Worm (Caenorhabditis elegans) whole organism, L2 larva: ENCODE data around the gene clec-240.

Experiments used
- C34F6.9 ChIP-seq: fragments of 150-350 bp; optimal IDR thresholded peaks from 2 replicates; lab custom pipeline; 2014; ENCODE audit warnings: missing biosample characterization, missing genetic modification characterization
- F13H6.1 ChIP-seq: sonication (generic microtip); optimal IDR thresholded peaks from 2 replicates; lab custom pipeline; 2016; ENCODE audit warnings: missing genetic modification characterization, missing compliant biosample characterization
- R02D3.7 ChIP-seq: fragments of 150-350 bp; optimal IDR thresholded peaks from 2 replicates; lab custom pipeline; 2014; ENCODE audit warnings: missing biosample characterization, missing genetic modification characterization
- Y55F3AM.14 ChIP-seq: fragments of 200-800 bp; sonication (Bioruptor generic); optimal IDR thresholded peaks from 2 replicates; lab custom pipeline; 2018; ENCODE audit warnings: mild to moderate bottlenecking, missing genetic modification characterization, missing compliant biosample characterization
- ZK546.5 ChIP-seq: sonication (generic microtip); optimal IDR thresholded peaks from 2 replicates; lab custom pipeline; 2017; ENCODE audit warnings: missing biosample characterization, missing genetic modification characterization
- alr-1 ChIP-seq: fragments of 150-350 bp; optimal IDR thresholded peaks from 2 replicates; lab custom pipeline; 2014; ENCODE audit warnings: missing biosample characterization, missing genetic modification characterization
- aly-2 ChIP-seq: fragments of 150-350 bp; optimal IDR thresholded peaks from 2 replicates; lab custom pipeline; 2014; ENCODE audit warnings: missing biosample characterization, missing genetic modification characterization
- ama-1 ChIP-seq: fragments of 150-350 bp; optimal IDR thresholded peaks from 2 replicates; lab custom pipeline; 2018; ENCODE audit warnings: inconsistent platforms
- blmp-1 ChIP-seq: sonication (generic microtip); optimal IDR thresholded peaks from 2 replicates; lab custom pipeline; 2017; ENCODE audit warnings: missing genetic modification characterization, mild to moderate bottlenecking, missing compliant biosample characterization, antibody characterized with exemption, moderate library complexity; ENCODE audit not compliant: insufficient read depth
- ceh-16 ChIP-seq: fragments of 150-350 bp; optimal IDR thresholded peaks from 2 replicates; lab custom pipeline; 2014; ENCODE audit warnings: missing biosample characterization, missing genetic modification characterization
- ceh-82 ChIP-seq: fragments of 150-350 bp; optimal IDR thresholded peaks from 2 replicates; lab custom pipeline; 2014; ENCODE audit warnings: missing biosample characterization, missing genetic modification characterization
- crh-2 ChIP-seq: sonication (generic microtip); optimal IDR thresholded peaks from 2 replicates; lab custom pipeline; 2017; ENCODE audit warnings: missing biosample characterization, missing genetic modification characterization
- dmd-4 ChIP-seq: sonication (generic microtip); optimal IDR thresholded peaks from 2 replicates; lab custom pipeline; 2017; ENCODE audit warnings: missing biosample characterization, missing genetic modification characterization
- egl-27 ChIP-seq: sonication (generic microtip); optimal IDR thresholded peaks from 3 replicates; lab custom pipeline; 2017; ENCODE audit warnings: missing biosample characterization, missing genetic modification reagents, missing genetic modification characterization
- elt-1 ChIP-seq: fragments of 150-350 bp; optimal IDR thresholded peaks from 2 replicates; lab custom pipeline; 2014; ENCODE audit warnings: missing biosample characterization, missing genetic modification characterization
- elt-3 ChIP-seq: sonication (generic microtip); optimal IDR thresholded peaks from 2 replicates; lab custom pipeline; 2017; ENCODE audit warnings: missing biosample characterization, missing genetic modification characterization
- fos-1 ChIP-seq: fragments of 150-350 bp; optimal IDR thresholded peaks from 2 replicates; lab custom pipeline; 2014; ENCODE audit warnings: missing biosample characterization, missing genetic modification characterization
- gmeb-1 ChIP-seq: fragments of 150-350 bp; optimal IDR thresholded peaks from 2 replicates; lab custom pipeline; 2014; ENCODE audit warnings: missing biosample characterization, missing genetic modification characterization
- lin-11 ChIP-seq: fragments of 150-350 bp; sonication (generic microtip); optimal IDR thresholded peaks from 2 replicates; lab custom pipeline; 2014; ENCODE audit warnings: missing biosample characterization, missing genetic modification characterization, inconsistent platforms, mixed read lengths
- lin-13 ChIP-seq: fragments of 150-350 bp; optimal IDR thresholded peaks from 2 replicates; lab custom pipeline; 2014; ENCODE audit warnings: missing biosample characterization, missing genetic modification reagents, missing genetic modification characterization
- lin-39 ChIP-seq: fragments of 150-350 bp; optimal IDR thresholded peaks from 2 replicates; lab custom pipeline; 2014; ENCODE audit warnings: missing biosample characterization, missing genetic modification reagents, missing genetic modification characterization
- lsy-2 ChIP-seq, 2 experiments: fragments of 150-350 bp in 1 of 2; sonication (generic microtip) in 1 of 2; optimal IDR thresholded peaks; 2 replicates each; lab custom pipeline; 2014 to 2017; ENCODE audit warnings: missing biosample characterization in 2 of 2, missing genetic modification characterization in 2 of 2
- mab-5 ChIP-seq: fragments of 150-350 bp; optimal IDR thresholded peaks from 2 replicates; lab custom pipeline; 2014; ENCODE audit warnings: missing biosample characterization, missing genetic modification characterization
- mbf-1 ChIP-seq: sonication (generic microtip); optimal IDR thresholded peaks from 2 replicates; lab custom pipeline; 2017; ENCODE audit warnings: missing biosample characterization, missing genetic modification characterization
- mdl-1 ChIP-seq, 2 experiments: fragments of 150-350 bp in 1 of 2; sonication (generic microtip) in 1 of 2; optimal IDR thresholded peaks; 2 replicates each; lab custom pipeline; 2017; ENCODE audit warnings: missing biosample characterization in 2 of 2, missing genetic modification characterization in 2 of 2
- nhr-10 ChIP-seq: sonication (generic microtip); optimal IDR thresholded peaks from 2 replicates; lab custom pipeline; 2017; ENCODE audit warnings: missing biosample characterization, missing genetic modification characterization
- nhr-11 ChIP-seq: fragments of 150-350 bp; optimal IDR thresholded peaks from 2 replicates; lab custom pipeline; 2014; ENCODE audit warnings: missing biosample characterization, missing genetic modification characterization
- nhr-12 ChIP-seq: fragments of 150-350 bp; optimal IDR thresholded peaks from 2 replicates; lab custom pipeline; 2014; ENCODE audit warnings: missing biosample characterization, missing genetic modification characterization
- nhr-129 ChIP-seq: fragments of 150-350 bp; optimal IDR thresholded peaks from 2 replicates; lab custom pipeline; 2014; ENCODE audit warnings: missing biosample characterization, missing genetic modification characterization
- nhr-21 ChIP-seq: fragments of 150-350 bp; optimal IDR thresholded peaks from 2 replicates; lab custom pipeline; 2014; ENCODE audit warnings: missing biosample characterization, missing genetic modification characterization
- nhr-23 ChIP-seq: fragments of 150-350 bp; optimal IDR thresholded peaks from 2 replicates; lab custom pipeline; 2014; ENCODE audit warnings: missing biosample characterization, missing genetic modification reagents, missing genetic modification characterization
- nhr-237 ChIP-seq: fragments of 150-350 bp; optimal IDR thresholded peaks from 2 replicates; lab custom pipeline; 2014; ENCODE audit warnings: missing biosample characterization, missing genetic modification characterization
- nhr-25 ChIP-seq: fragments of 150-350 bp; sonication (generic microtip); optimal IDR thresholded peaks from 3 replicates; lab custom pipeline; 2014; ENCODE audit warnings: missing biosample characterization, missing genetic modification characterization
- nhr-6 ChIP-seq: fragments of 150-350 bp; optimal IDR thresholded peaks from 2 replicates; lab custom pipeline; 2014; ENCODE audit warnings: missing biosample characterization, missing genetic modification characterization
- nhr-77 ChIP-seq: fragments of 150-350 bp; optimal IDR thresholded peaks from 2 replicates; lab custom pipeline; 2014; ENCODE audit warnings: missing biosample characterization, missing genetic modification characterization
- peb-1 ChIP-seq: fragments of 150-350 bp; optimal IDR thresholded peaks from 2 replicates; lab custom pipeline; 2014; ENCODE audit warnings: missing biosample characterization, missing genetic modification characterization
- sem-4 ChIP-seq: fragments of 150-350 bp; optimal IDR thresholded peaks from 2 replicates; lab custom pipeline; 2014; ENCODE audit warnings: missing biosample characterization, missing genetic modification reagents, missing genetic modification characterization
- skn-1 ChIP-seq: sonication (generic microtip); optimal IDR thresholded peaks from 2 replicates; lab custom pipeline; 2017; ENCODE audit warnings: missing biosample characterization, missing genetic modification characterization
- sma-3 ChIP-seq: sonication (generic microtip); optimal IDR thresholded peaks from 2 replicates; lab custom pipeline; 2016; ENCODE audit warnings: missing genetic modification reagents, missing genetic modification characterization, missing compliant biosample characterization
- sma-9 ChIP-seq, 2 experiments: fragments of 150-350 bp in 1 of 2; sonication (generic microtip) in 1 of 2; optimal IDR thresholded peaks; 2 replicates each; lab custom pipeline; 2014 to 2016; ENCODE audit warnings: missing genetic modification characterization in 2 of 2, mild to moderate bottlenecking in 1 of 2, missing biosample characterization in 1 of 2, missing compliant biosample characterization in 1 of 2, missing genetic modification reagents in 1 of 2, moderate library complexity in 1 of 2
- snpc-4 ChIP-seq: fragments of 150-350 bp; optimal IDR thresholded peaks from 2 replicates; lab custom pipeline; 2014; ENCODE audit warnings: missing biosample characterization, missing genetic modification characterization
- unc-39 ChIP-seq: fragments of 150-350 bp; optimal IDR thresholded peaks from 2 replicates; lab custom pipeline; 2014; ENCODE audit warnings: missing biosample characterization, missing genetic modification characterization
- unc-55 ChIP-seq: fragments of 150-350 bp; sonication (generic microtip); optimal IDR thresholded peaks from 3 replicates; lab custom pipeline; 2014; ENCODE audit warnings: missing biosample characterization, missing genetic modification reagents, missing genetic modification characterization
- unc-62 ChIP-seq: fragments of 150-350 bp; optimal IDR thresholded peaks from 2 replicates; lab custom pipeline; 2014; ENCODE audit warnings: missing biosample characterization, missing genetic modification reagents, missing genetic modification characterization
- zag-1 ChIP-seq: fragments of 150-350 bp; optimal IDR thresholded peaks from 2 replicates; lab custom pipeline; 2014; ENCODE audit warnings: missing biosample characterization, missing genetic modification characterization
- ztf-1 ChIP-seq: fragments of 200-800 bp; sonication (Bioruptor generic); conservative IDR thresholded peaks from 2 replicates; pipeline ENCODE4 v1.3.6; 2022; ENCODE audit warnings: missing genetic modification characterization, missing compliant biosample characterization
- ztf-11 ChIP-seq: sonication (generic microtip); optimal IDR thresholded peaks from 2 replicates; lab custom pipeline; 2017; ENCODE audit warnings: missing biosample characterization, missing genetic modification characterization
- ztf-4 ChIP-seq: fragments of 150-350 bp; optimal IDR thresholded peaks from 2 replicates; lab custom pipeline; 2014; ENCODE audit warnings: missing biosample characterization, missing genetic modification characterization

The clec-240 gene

DNA sequence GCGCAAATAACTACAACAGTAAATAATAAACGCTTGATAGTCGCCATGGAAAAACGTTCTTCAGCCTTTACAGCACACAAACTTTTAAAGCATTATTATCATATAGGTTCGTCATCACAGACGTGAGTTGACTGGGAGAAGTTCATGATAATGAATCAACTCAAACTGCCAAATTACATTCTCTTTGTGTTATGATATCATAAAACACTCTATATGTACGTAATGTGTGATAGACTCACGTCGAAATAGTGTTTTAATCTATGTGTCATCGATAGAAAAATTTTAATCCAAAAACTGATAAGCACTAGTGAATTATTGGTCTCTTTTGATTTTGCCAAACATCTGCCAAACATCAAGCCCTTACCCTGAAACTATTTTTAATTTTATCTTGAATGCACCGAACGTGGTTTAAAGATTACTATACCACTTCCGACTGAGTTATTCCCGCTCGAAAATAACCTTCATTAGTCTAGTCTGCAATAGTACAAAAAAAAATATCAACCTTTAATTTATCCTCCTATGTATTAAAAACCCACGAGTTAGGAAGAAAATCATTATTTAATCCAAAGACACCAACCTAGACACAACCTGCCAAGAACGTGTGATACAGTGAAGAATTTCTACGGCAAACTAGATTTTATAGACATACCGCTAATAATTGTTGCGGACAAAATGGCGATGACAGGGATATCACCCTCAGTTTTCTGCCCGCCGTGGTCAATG is at the start of gene clec-240, which contains the start of gene clc-12:
TSS of gene clec-240 (plus strand) at position 673 of the 723 bp plus-strand sequence.
TSS of gene clc-12 (minus strand) at position 47 of the 723 bp plus-strand sequence.
- TF ChIP-seq dmd-4 (tag; lab: Kevin White, UChicago) (no peak), fos-1 (tag; lab: Kevin White, UChicago) (peak; percentile 49), ceh-16 (tag; lab: Kevin White, UChicago) (no peak), elt-1 (tag; lab: Kevin White, UChicago) (no peak)

DNA sequence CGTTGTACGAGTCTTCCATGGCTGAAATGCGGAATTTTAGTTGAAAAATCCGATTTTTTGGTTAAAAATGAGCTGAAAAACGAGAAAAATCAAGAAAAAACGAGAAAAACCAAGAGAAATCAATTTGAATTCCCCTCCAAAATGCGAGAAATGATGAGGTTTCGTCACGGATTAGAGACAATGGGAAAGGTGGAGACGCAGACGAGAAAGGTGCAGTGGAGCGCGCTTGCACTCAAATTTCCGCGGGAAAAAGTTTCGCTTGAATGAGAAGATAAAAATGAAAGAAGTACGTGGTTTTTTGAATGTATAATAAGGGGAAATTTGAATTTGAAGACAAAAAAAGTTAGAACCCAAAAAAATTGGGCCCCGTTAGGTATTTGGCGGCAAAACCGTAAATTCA is 44.2 kb upstream of the clec-240 start, which contains the start of gene efl-1:
TSS of gene efl-1 (minus strand) at position 21 of the 400 bp plus-strand sequence.
- no peak for TF ChIP-seq nhr-11 (tag; lab: Kevin White, UChicago)
- TF ChIP-seq peb-1 (tag; lab: Kevin White, UChicago): no peak
- peak; percentile 83 for TF ChIP-seq nhr-21 (tag; lab: Kevin White, UChicago)
- no peak for TF ChIP-seq alr-1 (tag; lab: Kevin White, UChicago)
- TF ChIP-seq nhr-129 (tag; lab: Kevin White, UChicago): peak; percentile 93
- peak; percentile 77 for TF ChIP-seq sem-4 (tag; lab: Kevin White, UChicago)
- peak; percentile 96 for TF ChIP-seq unc-55 (GFP tag; lab: Kevin White, UChicago)
- peak; percentile 34 for TF ChIP-seq ztf-4 (tag; lab: Kevin White, UChicago)
- TF ChIP-seq nhr-25 (tag; lab: Kevin White, UChicago): peak; percentile 84
- peak; percentile 95 for TF ChIP-seq mab-5 (tag; lab: Kevin White, UChicago)
- TF ChIP-seq C34F6.9 (tag; lab: Kevin White, UChicago): peak; percentile 94
- peak; percentile 64 for TF ChIP-seq nhr-237 (tag; lab: Kevin White, UChicago)
- no peak for TF ChIP-seq sma-9 (GFP tag; optimal IDR thresholded peaks at IDR 0.05; lab: Kevin White, UChicago)
- no peak for TF ChIP-seq sma-9 (tag; optimal IDR thresholded peaks at IDR 0.05; lab: Kevin White, UChicago)
- TF ChIP-seq skn-1 (tag; lab: Kevin White, UChicago): no peak
- no peak for TF ChIP-seq lin-39 (tag; lab: Kevin White, UChicago)
- TF ChIP-seq fos-1 (tag; lab: Kevin White, UChicago): peak; percentile 63
- TF ChIP-seq lin-13: peak; percentile 94
- TF ChIP-seq nhr-77 (tag; lab: Kevin White, UChicago): no peak
- peak; percentile 84 for TF ChIP-seq egl-27
- peak in 1 of 2 experiments; percentile 34 for TF ChIP-seq mdl-1 (tag; optimal IDR thresholded peaks at IDR 0.05; lab: Kevin White, UChicago)
- TF ChIP-seq R02D3.7 (tag; lab: Kevin White, UChicago): peak; percentile 29
- peak; percentile 72 for TF ChIP-seq ceh-82 (tag; lab: Kevin White, UChicago)
- TF ChIP-seq crh-2: peak; percentile 96
- TF ChIP-seq elt-1 (tag; lab: Kevin White, UChicago): no peak
- peak; percentile 84 to 93 for TF ChIP-seq lsy-2 (tag; optimal IDR thresholded peaks at IDR 0.05; lab: Kevin White, UChicago)
- no peak for TF ChIP-seq nhr-12
- peak; percentile 85 for TF ChIP-seq F13H6.1
- TF ChIP-seq ztf-11 (tag; lab: Kevin White, UChicago): no peak
- no peak for TF ChIP-seq mbf-1 (tag; lab: Kevin White, UChicago)
- no peak for TF ChIP-seq nhr-23 (tag; lab: Kevin White, UChicago)
- peak; percentile 93 for TF ChIP-seq snpc-4
- TF ChIP-seq unc-39 (tag; lab: Kevin White, UChicago): no peak
- TF ChIP-seq zag-1 (tag; lab: Kevin White, UChicago): peak; percentile 75
- TF ChIP-seq Y55F3AM.14: peak; percentile 13
- peak; percentile 29 for TF ChIP-seq dmd-4 (tag; lab: Kevin White, UChicago)
- no peak for TF ChIP-seq ama-1 (lab: Kevin White, UChicago)
- peak; percentile 69 for TF ChIP-seq nhr-10 (tag; lab: Kevin White, UChicago)
- TF ChIP-seq sma-3 (GFP tag; lab: Kevin White, UChicago): peak; percentile 92
- TF ChIP-seq blmp-1: peak; percentile 34
- TF ChIP-seq ZK546.5 (tag; lab: Kevin White, UChicago): no peak
- peak; percentile 66 for TF ChIP-seq lin-11 (tag; lab: Kevin White, UChicago)
- TF ChIP-seq nhr-6 (tag; lab: Kevin White, UChicago): peak; percentile 78
- TF ChIP-seq aly-2 (tag; lab: Kevin White, UChicago): no peak
- TF ChIP-seq unc-62: no peak
- TF ChIP-seq ceh-16 (tag; lab: Kevin White, UChicago): peak; percentile 33
- no peak for TF ChIP-seq ztf-1 (GFP tag; lab: Robert Waterston, UW)
- peak; percentile 99 for TF ChIP-seq gmeb-1 (tag; lab: Kevin White, UChicago)
- no peak for TF ChIP-seq elt-3 (tag; lab: Kevin White, UChicago)
